Worm (Caenorhabditis elegans): Measurements from ENCODE around the gene clec-41.

The clec-41 gene

ce11 chrV:13163841-13164240 is 25.9 kb upstream of the clec-41 start:
- TF ChIP-seq snpc-4 (GFP tag; optimal IDR thresholded peaks at IDR 0.05) (no peak), snpc-4 (tag; optimal IDR thresholded peaks at IDR 0.05) (peak in 2 of 4 experiments; percentile 1 to 55), lin-26 (GFP tag; IDR thresholded peaks at IDR 0.05) (no peak), F23B12.7 (tag; optimal IDR thresholded peaks at IDR 0.05; ENCODE audit: insufficient read depth) (peak; percentile 63), egrh-3 (GFP tag; IDR thresholded peaks at IDR 0.05) (no peak), B0336.3 (GFP tag; IDR thresholded peaks at IDR 0.05) (peak; percentile 25; the same call in 1 of the 2 replicates), Y53F4B.3 (GFP tag; IDR thresholded peaks at IDR 0.05) (no peak), let-607 (tag; optimal IDR thresholded peaks at IDR 0.05) (peak; percentile 65 to 94), dox-1 (GFP tag; IDR thresholded peaks at IDR 0.05) (peak; percentile 58), nhr-120 (GFP tag; IDR thresholded peaks at IDR 0.05) (no peak), chd-7 (tag; optimal IDR thresholded peaks at IDR 0.05) (no peak), nhr-80 (tag; optimal IDR thresholded peaks at IDR 0.05) (peak; percentile 91), Y53G8AR.9 (GFP tag; conservative IDR thresholded peaks at IDR 0.05) (no peak), repo-1 (tag; optimal IDR thresholded peaks at IDR 0.05) (peak; percentile 33), egl-44 (GFP tag; IDR thresholded peaks at IDR 0.05) (0 out of 2 replicates have a peak, but pooled peaks have one; percentile 43), sdz-38 (tag; optimal IDR thresholded peaks at IDR 0.05) (no peak), ceh-27 (GFP tag; optimal IDR thresholded peaks at IDR 0.05) (no peak), snpc-1.3 (tag; optimal IDR thresholded peaks at IDR 0.05; ENCODE audit: insufficient read depth) (no peak), K12H6.12 (tag; optimal IDR thresholded peaks at IDR 0.05) (no peak), mel-28 (tag; optimal IDR thresholded peaks at IDR 0.05; ENCODE audit: borderline replicate concordance) (no peak), lin-54 (GFP tag; optimal IDR thresholded peaks at IDR 0.05) (peak; percentile 18), Y56A3A.18 (GFP tag; IDR thresholded peaks at IDR 0.05) (no peak), ekl-4 (GFP tag; IDR thresholded peaks at IDR 0.05) (no peak), Y67H2A.10 (GFP tag; conservative IDR thresholded peaks at IDR 0.05) (no peak), F37B4.10 (GFP tag; IDR thresholded peaks at IDR 0.05) (no peak), gei-17 (GFP tag; optimal IDR thresholded peaks at IDR 0.05) (no peak), T07F8.4 (tag; optimal IDR thresholded peaks at IDR 0.05) (no peak), atf-7 (tag; optimal IDR thresholded peaks at IDR 0.05) (peak; percentile 54), pbrm-1 (GFP tag; IDR thresholded peaks at IDR 0.05) (no peak), nfya-1 (tag; optimal IDR thresholded peaks at IDR 0.05; ENCODE audit: borderline replicate concordance, insufficient read depth) (no peak), mcd-1 (GFP tag; IDR thresholded peaks at IDR 0.05) (peak; percentile 33; the same call in 1 of the 2 replicates), mes-4 (tag; optimal IDR thresholded peaks at IDR 0.05) (no peak), ets-4 (GFP tag; optimal IDR thresholded peaks at IDR 0.05) (peak; percentile 47), ztf-18 (tag; optimal IDR thresholded peaks at IDR 0.05) (no peak)

DNA sequence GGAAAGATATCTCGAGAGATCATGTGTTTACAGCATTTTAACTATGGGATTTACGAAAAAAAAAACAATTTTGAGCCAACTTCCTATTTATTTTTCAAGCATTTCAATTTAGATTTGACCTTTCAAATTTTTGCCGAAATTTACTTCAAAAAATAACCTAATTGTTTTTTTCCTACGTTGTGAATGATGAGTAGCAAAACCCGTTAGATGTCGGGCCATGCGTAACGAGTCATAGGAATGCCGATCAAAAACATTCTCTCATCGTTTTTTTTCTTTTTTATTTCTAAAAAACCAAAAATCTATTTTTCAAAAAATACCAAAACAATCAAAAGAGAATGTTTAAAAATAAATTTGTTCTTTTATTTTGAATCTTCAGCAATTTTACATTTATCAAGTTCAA is 25.0 kb upstream of the clec-41 start:
- peak; percentile 46 for TF ChIP-seq snpc-4 (GFP tag; optimal IDR thresholded peaks at IDR 0.05)
- peak; percentile 12 to 88 (median 76) for TF ChIP-seq snpc-4 (tag; optimal IDR thresholded peaks at IDR 0.05)
- peak; percentile 86 for TF ChIP-seq snpc-1.1 (tag; optimal IDR thresholded peaks at IDR 0.05; ENCODE audit: insufficient read depth)
- TF ChIP-seq lin-35 (GFP tag; optimal IDR thresholded peaks at IDR 0.05), result no peak
- peak; percentile 68 for TF ChIP-seq hmg-1.2 (GFP tag; IDR thresholded peaks at IDR 0.05)
- no peak for TF ChIP-seq hlh-12 (tag; optimal IDR thresholded peaks at IDR 0.05)
- TF ChIP-seq snpc-3.4 (tag; optimal IDR thresholded peaks at IDR 0.05), result peak; percentile 4

All from whole organism, young adult.